Fruit fly (Drosophila melanogaster): ENCODE measurements around the gene PK2-R1.

The PK2-R1 gene

dm6 chr3R:13364175-13365174, 26.3 kb downstream of the PK2-R1 start, which contains the start of gene Dic1 (continued):
- TF ChIP-seq CG10543 (GFP tag; optimal IDR thresholded peaks at IDR 0.05), result peak; percentile 98
- peak; percentile 91 for TF ChIP-seq seq (GFP tag; IDR thresholded peaks at IDR 0.05)
- TF ChIP-seq tx (GFP tag; optimal IDR thresholded peaks at IDR 0.05), result peak; percentile 79
- TF ChIP-seq HLH3B (GFP tag; IDR thresholded peaks at IDR 0.05), result peak; percentile 94
- no peak for TF ChIP-seq Stat92E (GFP tag; optimal IDR thresholded peaks at IDR 0.05)
- TF ChIP-seq en (GFP tag; optimal IDR thresholded peaks at IDR 0.05), result peak; percentile 76
- TF ChIP-seq CG12219 (GFP tag; optimal IDR thresholded peaks at IDR 0.05), result peak; percentile 84
- TF ChIP-seq CG9797 (GFP tag; optimal IDR thresholded peaks at IDR 0.05), result peak; percentile 41
- TF ChIP-seq CG14441 (GFP tag; IDR thresholded peaks at IDR 0.05), result peak; percentile 89
- TF ChIP-seq vnd (GFP tag; IDR thresholded peaks at IDR 0.05; ENCODE audit: partially characterized antibody), result 0 out of 3 replicates have a peak, but pooled peaks have one; percentile 7
- TF ChIP-seq al (GFP tag; IDR thresholded peaks at IDR 0.05), result peak; percentile 91
- peak; percentile 37; the same call in 1 of the 3 replicates for TF ChIP-seq Optix (GFP tag; IDR thresholded peaks at IDR 0.05)
- TF ChIP-seq CG11695 (GFP tag; IDR thresholded peaks at IDR 0.05), result peak; percentile 95
- peak; percentile 61 for TF ChIP-seq CG3065 (GFP tag; optimal IDR thresholded peaks at IDR 0.05)
- TF ChIP-seq Ada2b (GFP tag; IDR thresholded peaks at IDR 0.05), result peak; percentile 86
- peak; percentile 77 for TF ChIP-seq CG1024 (GFP tag; IDR thresholded peaks at IDR 0.05)
- TF ChIP-seq Dll (GFP tag; IDR thresholded peaks at IDR 0.05; ENCODE audit: partially characterized antibody), result 0 out of 4 replicates have a peak, but pooled peaks have one; percentile 30
- peak; percentile 91 for TF ChIP-seq wor (GFP tag; IDR thresholded peaks at IDR 0.05)
- peak; percentile 85 for TF ChIP-seq Deaf1 (tag; optimal IDR thresholded peaks at IDR 0.05)
- peak; percentile 79 for TF ChIP-seq H2.0 (GFP tag; IDR thresholded peaks at IDR 0.05)
- peak; percentile 98 for TF ChIP-seq CG13296 (GFP tag; optimal IDR thresholded peaks at IDR 0.05)
- TF ChIP-seq CG4328 (GFP tag; optimal IDR thresholded peaks at IDR 0.05), result peak; percentile 96
- peak; percentile 92 for TF ChIP-seq cato (GFP tag; optimal IDR thresholded peaks at IDR 0.05; ENCODE audit: borderline replicate concordance)
- peak; percentile 84 for TF ChIP-seq CG4617 (GFP tag; optimal IDR thresholded peaks at IDR 0.05; ENCODE audit: borderline replicate concordance)
- TF ChIP-seq crp (GFP tag; optimal IDR thresholded peaks at IDR 0.05), result peak in 1 of 2 experiments; percentile 59
- TF ChIP-seq Nf-YB (GFP tag; optimal IDR thresholded peaks at IDR 0.05), result peak; percentile 86
- TF ChIP-seq E2f2 (GFP tag; IDR thresholded peaks at IDR 0.05), result peak; percentile 71
- TF ChIP-seq ems (GFP tag; optimal IDR thresholded peaks at IDR 0.05), result peak; percentile 82
- peak; percentile 90 for TF ChIP-seq bab2 (GFP tag; optimal IDR thresholded peaks at IDR 0.05)
- TF ChIP-seq Dip2 (GFP tag; IDR thresholded peaks at IDR 0.05), result peak; percentile 63; the same call in 1 of the 2 replicates
- TF ChIP-seq croc (GFP tag; conservative IDR thresholded peaks at IDR 0.05), result peak; percentile 79
- peak; percentile 99 for TF ChIP-seq nmo (GFP tag; optimal IDR thresholded peaks at IDR 0.05)
- TF ChIP-seq Xbp1 (GFP tag; optimal IDR thresholded peaks at IDR 0.05), result peak; percentile 97
- peak; percentile 78; the same call in 1 of the 2 replicates for TF ChIP-seq sens-2 (GFP tag; IDR thresholded peaks at IDR 0.05)
- TF ChIP-seq CG7372 (GFP tag; IDR thresholded peaks at IDR 0.05), result peak; percentile 92
- TF ChIP-seq Pdp1 (GFP tag; optimal IDR thresholded peaks at IDR 0.05), result peak; percentile 83 to 93
- peak; percentile 59 for TF ChIP-seq sima (GFP tag; optimal IDR thresholded peaks at IDR 0.05)
- peak; percentile 71 for TF ChIP-seq gro (GFP tag; optimal IDR thresholded peaks at IDR 0.05)
- peak; percentile 76 for TF ChIP-seq Myb (GFP tag; optimal IDR thresholded peaks at IDR 0.05)
- TF ChIP-seq Side (GFP tag; optimal IDR thresholded peaks at IDR 0.05), result peak; percentile 76
- TF ChIP-seq CG18011 (GFP tag; optimal IDR thresholded peaks at IDR 0.05), result peak; percentile 87
- TF ChIP-seq btn (GFP tag; optimal IDR thresholded peaks at IDR 0.05), result peak; percentile 74
- peak; percentile 72 for TF ChIP-seq Awh (GFP tag; IDR thresholded peaks at IDR 0.05)
- no peak for TF ChIP-seq CG16813 (GFP tag; IDR thresholded peaks at IDR 0.05; ENCODE audit: partially characterized antibody)
- peak; percentile 96 for TF ChIP-seq Usf (GFP tag; optimal IDR thresholded peaks at IDR 0.05)
- TF ChIP-seq CG18619 (GFP tag; optimal IDR thresholded peaks at IDR 0.05), result peak; percentile 98
- peak; percentile 93 to 95 for TF ChIP-seq dpn (GFP tag; optimal IDR thresholded peaks at IDR 0.05)

Measured in whole organism, embryonic.